Worm (Caenorhabditis elegans) whole organism, early embryonic: Measurements from ENCODE around the gene srab-26.

Source experiments
- ceh-13 ChIP-seq: fragments of 200-800 bp; sonication (Bioruptor generic); optimal IDR thresholded peaks from 2 replicates; lab custom pipeline; 2018; ENCODE audit warnings: mild to moderate bottlenecking, missing genetic modification characterization, missing compliant biosample characterization
- hnd-1 ChIP-seq: sonication (generic microtip); optimal IDR thresholded peaks from 2 replicates; lab custom pipeline; 2016; ENCODE audit warnings: missing genetic modification characterization, missing compliant biosample characterization
- sea-1 ChIP-seq: fragments of 200-800 bp; sonication (Bioruptor generic); conservative IDR thresholded peaks from 2 replicates; pipeline ENCODE4 v1.3.6; 2022; ENCODE audit warnings: missing genetic modification characterization, missing compliant biosample characterization
- tbx-11 ChIP-seq: fragments of 200-800 bp; sonication (Bioruptor generic); IDR thresholded peaks from 2 replicates; pipeline ENCODE4 v1.3.6; 2022; ENCODE audit warnings: missing genetic modification characterization, missing compliant biosample characterization

DNA sequence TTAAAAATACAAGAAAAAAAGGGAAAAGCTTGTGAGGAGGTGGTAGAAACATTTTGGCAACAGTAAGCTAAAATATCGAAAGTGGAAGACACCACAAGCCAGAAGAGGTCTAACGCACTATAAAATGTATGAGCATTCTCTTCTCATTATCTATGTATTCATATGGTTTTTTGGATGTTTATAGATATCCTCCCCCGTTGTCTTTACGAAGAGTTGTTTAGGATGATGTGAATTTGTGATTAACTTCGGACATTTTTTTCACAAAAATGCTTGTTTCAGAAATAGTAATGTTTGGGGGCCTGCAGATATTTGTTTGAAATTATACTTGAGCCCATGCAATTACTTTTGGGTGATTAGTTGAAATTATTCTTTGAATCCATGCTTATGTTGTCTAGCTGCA lies 35.7 kb upstream of the srab-26 start, which contains the start of gene mec-9:
- TF ChIP-seq tbx-11 (no peak), sea-1 (no peak), ceh-13 (no peak), hnd-1 (tag; lab: Kevin White, UChicago) (no peak)
